Worm (Caenorhabditis elegans) whole organism, L4 larva: ENCODE measurements around the gene scl-1.

Experiments used
- F10B5.3 ChIP-seq: sonication (generic microtip); optimal IDR thresholded peaks from 2 replicates; lab custom pipeline; 2016; ENCODE audit warnings: mild to moderate bottlenecking, missing genetic modification characterization, missing compliant biosample characterization
- F37D6.2 ChIP-seq: sonication (generic microtip); optimal IDR thresholded peaks from 2 replicates; lab custom pipeline; 2016; ENCODE audit warnings: mild to moderate bottlenecking, missing genetic modification characterization, missing compliant biosample characterization
- F44E2.7 ChIP-seq: fragments of 200-800 bp; sonication (Bioruptor generic); IDR thresholded peaks from 2 replicates; pipeline ENCODE4 v2.1.2; 2022; ENCODE audit warnings: missing genetic modification characterization, missing compliant biosample characterization
- F49E8.2 ChIP-seq: sonication (generic microtip); optimal IDR thresholded peaks from 2 replicates; lab custom pipeline; 2016; ENCODE audit warnings: missing compliant biosample characterization, mild to moderate bottlenecking, missing genetic modification characterization, borderline replicate concordance
- T26A8.4 ChIP-seq: fragments of 200-800 bp; sonication (Bioruptor generic); IDR thresholded peaks from 2 replicates; pipeline ENCODE4 v1.3.6; 2022; ENCODE audit warnings: missing genetic modification characterization, missing compliant biosample characterization
- Y105C5A.15 ChIP-seq: fragments of 200-800 bp; sonication (Bioruptor generic); IDR thresholded peaks from 2 replicates; pipeline ENCODE4 v1.3.6; 2022; ENCODE audit warnings: missing genetic modification characterization, missing compliant biosample characterization
- Y75B8A.6 ChIP-seq: fragments of 200-800 bp; sonication (Bioruptor generic); IDR thresholded peaks from 2 replicates; pipeline ENCODE4 v1.3.6; 2022; ENCODE audit warnings: missing genetic modification reagents, missing genetic modification characterization, missing compliant biosample characterization
- ZK337.2 ChIP-seq: fragments of 200-800 bp; sonication (Bioruptor generic); IDR thresholded peaks from 2 replicates; pipeline ENCODE4 v1.3.6; 2022; ENCODE audit warnings: missing genetic modification reagents, missing genetic modification characterization, missing compliant biosample characterization
- ZK546.5 ChIP-seq, 2 experiments: sonication (generic microtip); optimal IDR thresholded peaks; 2 replicates each; lab custom pipeline; 2017; ENCODE audit warnings: missing biosample characterization in 2 of 2, missing genetic modification characterization in 2 of 2
- aha-1 ChIP-seq: fragments of 150-350 bp; peaks from one replicate; lab custom pipeline; 2014; ENCODE audit warnings: missing biosample characterization, missing genetic modification characterization
- ama-1 ChIP-seq: fragments of 150-350 bp; optimal IDR thresholded peaks from 2 replicates; lab custom pipeline; 2014; ENCODE audit warnings: inconsistent platforms, mixed read lengths
- arid-1 ChIP-seq: fragments of 200-800 bp; sonication (Bioruptor generic); conservative IDR thresholded peaks from 2 replicates; pipeline ENCODE4 v1.3.6; 2022; ENCODE audit warnings: missing genetic modification reagents, missing genetic modification characterization, missing compliant biosample characterization
- attf-4 ChIP-seq: sonication (generic microtip); optimal IDR thresholded peaks from 3 replicates; lab custom pipeline; 2017; ENCODE audit warnings: missing biosample characterization, missing genetic modification characterization
- ceh-20 ChIP-seq: fragments of 200-800 bp; sonication (Bioruptor generic); IDR thresholded peaks from 2 replicates; pipeline ENCODE4 v1.3.6; 2022; ENCODE audit warnings: missing genetic modification reagents, missing genetic modification characterization, missing compliant biosample characterization
- ceh-28 ChIP-seq: fragments of 150-350 bp; optimal IDR thresholded peaks from 2 replicates; lab custom pipeline; 2014; ENCODE audit warnings: missing biosample characterization, missing genetic modification reagents, missing genetic modification characterization
- ceh-32 ChIP-seq: sonication (generic microtip); optimal IDR thresholded peaks from 2 replicates; lab custom pipeline; 2016; ENCODE audit warnings: mild to moderate bottlenecking, missing genetic modification characterization, missing compliant biosample characterization; ENCODE audit not compliant: poor library complexity
- ceh-44 ChIP-seq: fragments of 200-800 bp; sonication (Bioruptor generic); IDR thresholded peaks from 2 replicates; pipeline ENCODE4 v1.3.6; 2022; ENCODE audit warnings: missing genetic modification reagents, missing genetic modification characterization, missing compliant biosample characterization
- ceh-62 ChIP-seq: sonication (generic microtip); optimal IDR thresholded peaks from 2 replicates; lab custom pipeline; 2017; ENCODE audit warnings: missing biosample characterization, missing genetic modification characterization
- ces-1 ChIP-seq: fragments of 150-350 bp; sonication (generic microtip); optimal IDR thresholded peaks from 4 replicates; lab custom pipeline; 2014; ENCODE audit warnings: missing biosample characterization, missing genetic modification reagents, missing genetic modification characterization
- daf-12 ChIP-seq: fragments of 150-350 bp; optimal IDR thresholded peaks from 2 replicates; lab custom pipeline; 2014; ENCODE audit warnings: missing biosample characterization, missing genetic modification reagents, missing genetic modification characterization
- daf-19 ChIP-seq: fragments of 200-800 bp; sonication (Bioruptor generic); conservative IDR thresholded peaks from 2 replicates; pipeline ENCODE4 v1.3.6; 2022; ENCODE audit warnings: missing genetic modification characterization, missing compliant biosample characterization
- daf-8 ChIP-seq: fragments of 200-800 bp; sonication (Bioruptor generic); IDR thresholded peaks from 2 replicates; pipeline ENCODE4 v1.3.6; 2022; ENCODE audit warnings: missing genetic modification characterization, missing compliant biosample characterization
- dmd-6 ChIP-seq: fragments of 200-800 bp; sonication (Bioruptor generic); IDR thresholded peaks from 2 replicates; pipeline ENCODE4 v1.3.6; 2022; ENCODE audit warnings: missing genetic modification reagents, missing genetic modification characterization, missing compliant biosample characterization
- dmd-8 ChIP-seq: fragments of 200-800 bp; sonication (Bioruptor generic); IDR thresholded peaks from 2 replicates; pipeline ENCODE4 v1.3.6; 2022; ENCODE audit warnings: missing genetic modification characterization, missing compliant biosample characterization
- dmd-9 ChIP-seq: fragments of 200-800 bp; sonication (Bioruptor generic); IDR thresholded peaks from 2 replicates; pipeline ENCODE4 v1.3.6; 2022; ENCODE audit warnings: missing genetic modification reagents, missing genetic modification characterization, missing compliant biosample characterization
- egl-43 ChIP-seq: fragments of 200-800 bp; sonication (Bioruptor generic); IDR thresholded peaks from 2 replicates; pipeline ENCODE4 v1.3.6; 2022; ENCODE audit warnings: missing genetic modification reagents, missing genetic modification characterization, missing compliant biosample characterization
- gei-8 ChIP-seq: fragments of 200-800 bp; sonication (Bioruptor generic); optimal IDR thresholded peaks from 2 replicates; lab custom pipeline; 2018; ENCODE audit warnings: mild to moderate bottlenecking, missing genetic modification characterization, missing compliant biosample characterization
- hlh-30 ChIP-seq: sonication (generic microtip); optimal IDR thresholded peaks from 2 replicates; lab custom pipeline; 2017; ENCODE audit warnings: antibody characterized with exemption, mild to moderate bottlenecking, missing genetic modification characterization, missing compliant biosample characterization; ENCODE audit not compliant: insufficient read depth
- hmg-1.1 ChIP-seq: fragments of 200-800 bp; sonication (Bioruptor generic); IDR thresholded peaks from 2 replicates; pipeline ENCODE4 v1.3.6; 2022; ENCODE audit warnings: missing genetic modification reagents, missing genetic modification characterization, missing compliant biosample characterization
- jun-1 ChIP-seq: fragments of 150-350 bp; optimal IDR thresholded peaks from 2 replicates; lab custom pipeline; 2014; ENCODE audit warnings: missing biosample characterization, missing genetic modification reagents, missing genetic modification characterization
- lim-7 ChIP-seq: fragments of 200-800 bp; sonication (Bioruptor generic); IDR thresholded peaks from 2 replicates; pipeline ENCODE4 v1.3.6; 2022; ENCODE audit warnings: missing genetic modification characterization, missing compliant biosample characterization
- lin-13 ChIP-seq: fragments of 150-350 bp; optimal IDR thresholded peaks from 2 replicates; lab custom pipeline; 2014; ENCODE audit warnings: missing biosample characterization, missing genetic modification reagents, missing genetic modification characterization
- lin-39 ChIP-seq: fragments of 150-350 bp; optimal IDR thresholded peaks from 2 replicates; lab custom pipeline; 2014; ENCODE audit warnings: missing biosample characterization, missing genetic modification reagents, missing genetic modification characterization
- lsy-2 ChIP-seq, 2 experiments: fragments of 150-350 bp in 1 of 2; sonication (generic microtip) in 1 of 2; optimal IDR thresholded peaks; 2 replicates each; lab custom pipeline; 2014 to 2017; ENCODE audit warnings: missing biosample characterization in 2 of 2, missing genetic modification characterization in 2 of 2
- madf-5 ChIP-seq, 2 experiments: fragments of 200-800 bp; sonication (Bioruptor generic); IDR thresholded peaks; 2 replicates each; pipeline ENCODE4 v1.3.6; 2022; ENCODE audit warnings: missing compliant biosample characterization in 2 of 2, missing genetic modification characterization in 2 of 2
- mdl-1 ChIP-seq, 2 experiments: fragments of 150-350 bp in 1 of 2; sonication (generic microtip) in 1 of 2; optimal IDR thresholded peaks; 2 replicates each; lab custom pipeline; 2014 to 2017; ENCODE audit warnings: missing biosample characterization in 2 of 2, missing genetic modification characterization in 2 of 2
- mdt-29 ChIP-seq: fragments of 200-800 bp; sonication (Bioruptor generic); IDR thresholded peaks from 2 replicates; pipeline ENCODE4 v1.3.6; 2022; ENCODE audit warnings: missing genetic modification reagents, missing genetic modification characterization, missing compliant biosample characterization
- mep-1 ChIP-seq: fragments of 150-350 bp; sonication (generic microtip); optimal IDR thresholded peaks from 3 replicates; lab custom pipeline; 2014; ENCODE audit warnings: missing biosample characterization, missing genetic modification characterization
- nhr-10 ChIP-seq: fragments of 150-350 bp; optimal IDR thresholded peaks from 2 replicates; lab custom pipeline; 2014; ENCODE audit warnings: missing biosample characterization, missing genetic modification characterization
- nhr-11 ChIP-seq: fragments of 150-350 bp; optimal IDR thresholded peaks from 2 replicates; lab custom pipeline; 2014; ENCODE audit warnings: missing biosample characterization, missing genetic modification characterization
- nhr-111 ChIP-seq: fragments of 200-800 bp; sonication (Bioruptor generic); optimal IDR thresholded peaks from 2 replicates; lab custom pipeline; 2018; ENCODE audit warnings: mild to moderate bottlenecking, missing genetic modification characterization, missing compliant biosample characterization
- nhr-28 ChIP-seq: fragments of 150-350 bp; optimal IDR thresholded peaks from 2 replicates; lab custom pipeline; 2014; ENCODE audit warnings: missing biosample characterization, missing genetic modification characterization
- nhr-6 ChIP-seq: fragments of 150-350 bp; optimal IDR thresholded peaks from 2 replicates; lab custom pipeline; 2014; ENCODE audit warnings: missing biosample characterization, missing genetic modification characterization
- pqm-1 ChIP-seq: sonication (generic microtip); optimal IDR thresholded peaks from 2 replicates; lab custom pipeline; 2017; ENCODE audit warnings: missing biosample characterization, missing genetic modification characterization
- saeg-2 ChIP-seq: fragments of 200-800 bp; sonication (Bioruptor generic); IDR thresholded peaks from 2 replicates; pipeline ENCODE4 v1.3.6; 2022; ENCODE audit warnings: missing genetic modification reagents, missing genetic modification characterization, missing compliant biosample characterization
- spr-3 ChIP-seq: fragments of 200-800 bp; sonication (Bioruptor generic); optimal IDR thresholded peaks from 2 replicates; lab custom pipeline; 2018; ENCODE audit warnings: mild to moderate bottlenecking, missing genetic modification characterization, missing compliant biosample characterization
- unc-130 ChIP-seq: sonication (generic microtip); optimal IDR thresholded peaks from 2 replicates; lab custom pipeline; 2016; ENCODE audit warnings: missing genetic modification reagents, missing genetic modification characterization, missing compliant biosample characterization
- vab-7 ChIP-seq: fragments of 200-800 bp; sonication (Bioruptor generic); IDR thresholded peaks from 2 replicates; pipeline ENCODE4 v1.3.6; 2022; ENCODE audit warnings: missing genetic modification reagents, missing genetic modification characterization, missing compliant biosample characterization
- zag-1 ChIP-seq: fragments of 150-350 bp; optimal IDR thresholded peaks from 2 replicates; lab custom pipeline; 2014; ENCODE audit warnings: missing biosample characterization, missing genetic modification characterization
- zfp-3 ChIP-seq: fragments of 200-800 bp; sonication (Bioruptor generic); conservative IDR thresholded peaks from 2 replicates; pipeline ENCODE4 v1.3.6; 2022; ENCODE audit warnings: missing genetic modification reagents, missing genetic modification characterization, missing compliant biosample characterization
- zip-11 ChIP-seq: fragments of 200-800 bp; sonication (Bioruptor generic); IDR thresholded peaks from 2 replicates; pipeline ENCODE4 v1.3.6; 2022; ENCODE audit warnings: missing genetic modification characterization, missing compliant biosample characterization

scl-1 gene

ce11 chrIV:13052568-13052967, 3.6 kb upstream of the scl-1 start, which contains the start of gene F49E11.7:
F49E11.7 (plus strand) TSS chrIV:13052868.
- TF ChIP-seq dmd-8 (GFP tag; lab: Robert Waterston, UW) (no peak), zag-1 (tag; lab: Kevin White, UChicago) (no peak), spr-3 (GFP tag; lab: Kevin White, UChicago) (no peak), lin-13 (GFP tag; lab: Kevin White, UChicago) (no peak), aha-1 (tag; lab: Kevin White, UChicago) (no peak), ceh-32 (tag; lab: Kevin White, UChicago) (no peak), nhr-28 (no peak), mdt-29 (GFP tag; lab: Robert Waterston, UW) (no peak), mdl-1 (tag; optimal IDR thresholded peaks at IDR 0.05; lab: Kevin White, UChicago) (no peak), lim-7 (no peak), Y105C5A.15 (GFP tag; lab: Robert Waterston, UW) (no peak)

ce11 chrIV:13057418-13057817, 1.3 kb downstream of the scl-1 start, which contains the start of gene scl-2:
scl-2 (plus strand) TSS chrIV:13057710.
- TF ChIP-seq daf-19 (GFP tag; lab: Robert Waterston, UW) (no peak), ceh-44 (GFP tag; lab: Robert Waterston, UW) (no peak), hmg-1.1 (GFP tag; lab: Robert Waterston, UW) (no peak), ces-1 (GFP tag; lab: Kevin White, UChicago) (no peak), ceh-62 (tag; lab: Kevin White, UChicago) (no peak), ZK337.2 (no peak), ceh-20 (GFP tag; lab: Robert Waterston, UW) (no peak), ceh-32 (tag; lab: Kevin White, UChicago) (no peak), attf-4 (tag; lab: Kevin White, UChicago) (no peak), T26A8.4 (no peak), F37D6.2 (no peak), nhr-10 (tag; lab: Kevin White, UChicago) (no peak), F10B5.3 (tag; lab: Kevin White, UChicago) (no peak), ama-1 (lab: Kevin White, UChicago) (peak; percentile 50), lin-39 (tag; lab: Kevin White, UChicago) (no peak), gei-8 (no peak), ceh-28 (tag; lab: Kevin White, UChicago) (no peak), lsy-2 (tag; optimal IDR thresholded peaks at IDR 0.05; lab: Kevin White, UChicago) (no peak), vab-7 (no peak), zip-11 (GFP tag; lab: Robert Waterston, UW) (no peak), dmd-9 (GFP tag; lab: Robert Waterston, UW) (no peak), aha-1 (tag; lab: Kevin White, UChicago) (peak; percentile 63), nhr-11 (tag; lab: Kevin White, UChicago) (no peak), mep-1 (tag; lab: Kevin White, UChicago) (no peak), arid-1 (GFP tag; lab: Robert Waterston, UW) (no peak), F44E2.7 (no peak), nhr-6 (tag; lab: Kevin White, UChicago) (peak; percentile 74), nhr-111 (GFP tag; lab: Kevin White, UChicago) (no peak), jun-1 (tag; lab: Kevin White, UChicago) (no peak), F49E8.2 (no peak), daf-8 (GFP tag; lab: Robert Waterston, UW) (no peak), unc-130 (GFP tag; lab: Kevin White, UChicago) (no peak), ZK546.5 (tag; optimal IDR thresholded peaks at IDR 0.05; lab: Kevin White, UChicago) (no peak), Y75B8A.6 (GFP tag; lab: Robert Waterston, UW) (no peak), hlh-30 (peak; percentile 70), saeg-2 (GFP tag; lab: Robert Waterston, UW) (no peak), zfp-3 (GFP tag; lab: Robert Waterston, UW) (no peak), madf-5 (GFP tag; IDR thresholded peaks at IDR 0.05; lab: Robert Waterston, UW) (no peak), lim-7 (no peak), daf-12 (no peak), pqm-1 (peak; percentile 99), dmd-6 (GFP tag; lab: Robert Waterston, UW) (peak; percentile 92), egl-43 (no peak)
